Fruit fly (Drosophila melanogaster): ENCODE data around the gene CG12948.

DNA sequence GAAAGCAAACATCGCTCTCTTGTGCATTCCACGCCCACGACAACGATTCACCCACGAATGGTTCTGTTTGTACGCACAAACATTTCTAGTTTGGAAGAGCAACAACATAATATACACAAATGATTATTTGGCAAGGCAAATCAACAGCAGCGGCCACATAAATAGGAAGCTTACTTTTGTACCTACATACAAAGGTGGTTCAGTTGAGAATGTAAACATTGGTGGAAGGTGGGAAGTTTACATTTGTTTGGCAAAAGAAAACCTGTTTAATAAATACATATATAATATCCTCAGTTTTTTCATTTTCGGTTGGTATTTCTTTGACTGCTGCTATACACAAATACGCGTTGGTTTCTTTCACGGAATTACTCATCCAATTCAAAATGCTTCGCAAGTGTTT lies 45.0 kb downstream of the CG12948 start:
- TF ChIP-seq insv (optimal IDR thresholded peaks at IDR 0.05) (no peak), h (optimal IDR thresholded peaks at IDR 0.05) (no peak), Sin3A (optimal IDR thresholded peaks at IDR 0.05) (no peak), ttk (optimal IDR thresholded peaks at IDR 0.05) (no peak)
